Worm (Caenorhabditis elegans): Measurements from ENCODE around the gene clec-221.

clec-221 gene

DNA sequence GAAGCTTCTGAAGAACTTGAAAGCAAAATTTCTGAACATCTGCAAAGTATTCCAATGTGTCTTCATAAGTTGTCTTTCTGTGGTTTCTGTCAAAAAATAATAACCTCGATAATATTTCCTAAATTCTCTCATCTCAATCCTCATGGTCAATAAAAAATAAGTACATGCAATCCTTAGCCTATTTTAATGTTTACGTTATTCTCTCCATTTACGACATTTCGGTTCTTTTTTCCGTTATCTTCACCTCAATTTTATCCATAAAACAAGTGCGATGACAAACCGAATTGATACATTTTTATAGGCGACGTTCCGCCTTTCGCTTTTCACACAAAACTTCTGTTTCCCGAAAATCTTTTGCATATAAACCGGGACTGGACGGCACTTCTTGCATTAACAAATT is 4.7 kb downstream of the clec-221 start, which contains the start of gene col-153:
col-153 (plus strand) TSS at position 301 of the 400 bp plus-strand sequence.
- TF ChIP-seq snu-23 (GFP tag; optimal IDR thresholded peaks at IDR 0.05) (no peak), aly-2 (tag; optimal IDR thresholded peaks at IDR 0.05) (no peak), lin-13 (GFP tag; optimal IDR thresholded peaks at IDR 0.05) (no peak), Y116A8C.19 (tag; optimal IDR thresholded peaks at IDR 0.05; ENCODE audit: borderline replicate concordance) (no peak), swsn-7 (tag; optimal IDR thresholded peaks at IDR 0.05) (no peak), unc-130 (tag; optimal IDR thresholded peaks at IDR 0.05) (no peak), blmp-1 (tag; optimal IDR thresholded peaks at IDR 0.05) (peak; percentile 86), jun-1 (tag; optimal IDR thresholded peaks at IDR 0.05) (no peak)

DNA sequence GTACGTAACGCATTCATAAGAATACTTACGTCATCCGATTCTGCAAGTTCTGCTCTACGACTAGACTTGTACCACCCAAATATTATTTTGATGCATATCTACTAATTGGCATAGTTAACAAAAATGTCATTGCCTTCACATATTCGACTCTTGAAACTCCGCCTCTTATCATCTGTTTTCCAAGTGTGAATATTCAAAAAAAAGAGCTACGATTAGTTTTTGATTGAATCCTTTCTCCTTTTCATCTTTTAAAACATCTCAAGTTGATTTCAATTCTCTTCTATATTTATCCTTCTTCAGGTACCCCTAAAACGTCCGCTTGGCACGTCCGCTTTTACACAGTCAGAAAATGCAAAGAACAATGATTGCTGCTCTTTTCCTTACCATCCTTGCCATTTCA is 6.3 kb downstream of the clec-221 start, which contains the start of gene F17C11.2:
F17C11.2 (plus strand) TSS at position 301 of the 400 bp plus-strand sequence.
- no peak for TF ChIP-seq hpl-2 (GFP tag; optimal IDR thresholded peaks at IDR 0.05)
- no peak for TF ChIP-seq efl-1 (optimal IDR thresholded peaks at IDR 0.05)
- TF ChIP-seq efl-1 (GFP tag; optimal IDR thresholded peaks at IDR 0.05 in 1 of 2), result peak in 1 of 2 experiments; percentile 3

DNA sequence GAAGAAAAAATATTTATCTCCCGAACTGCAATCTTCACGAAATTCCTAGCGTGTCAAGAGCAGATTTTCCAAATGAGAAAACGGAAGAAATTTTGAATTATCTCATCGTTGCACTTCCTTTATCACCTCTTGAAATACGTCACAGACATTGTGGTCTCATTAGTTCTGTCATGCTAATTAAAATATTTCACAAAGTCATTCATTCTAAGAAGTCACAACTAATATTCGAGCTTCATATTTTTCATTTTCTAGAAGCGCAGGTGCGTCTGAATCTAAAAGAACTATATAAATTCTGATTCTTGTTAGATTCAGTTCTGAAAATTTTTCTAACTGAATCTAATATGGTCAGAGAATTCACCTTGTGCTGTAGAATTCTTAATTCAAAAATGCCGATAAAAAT is 7.0 kb downstream of the clec-221 start:
- no peak for TF ChIP-seq rnt-1 (tag; optimal IDR thresholded peaks at IDR 0.05)
- no peak for TF ChIP-seq zag-1 (tag; optimal IDR thresholded peaks at IDR 0.05)
- peak; percentile 55 for TF ChIP-seq nhr-71 (tag; optimal IDR thresholded peaks at IDR 0.05)
- peak; percentile 67 for TF ChIP-seq ceh-8 (GFP tag; optimal IDR thresholded peaks at IDR 0.05)
- no peak for TF ChIP-seq aha-1 (tag; optimal IDR thresholded peaks at IDR 0.05)
- peak; percentile 33 for TF ChIP-seq fkh-10 (GFP tag; optimal IDR thresholded peaks at IDR 0.05)
- peak; percentile 64 for TF ChIP-seq fkh-8 (tag; optimal IDR thresholded peaks at IDR 0.05)
- TF ChIP-seq nhr-47 (tag; optimal IDR thresholded peaks at IDR 0.05), result peak; percentile 38
- no peak for TF ChIP-seq nhr-19 (GFP tag; conservative IDR thresholded peaks at IDR 0.05)

DNA sequence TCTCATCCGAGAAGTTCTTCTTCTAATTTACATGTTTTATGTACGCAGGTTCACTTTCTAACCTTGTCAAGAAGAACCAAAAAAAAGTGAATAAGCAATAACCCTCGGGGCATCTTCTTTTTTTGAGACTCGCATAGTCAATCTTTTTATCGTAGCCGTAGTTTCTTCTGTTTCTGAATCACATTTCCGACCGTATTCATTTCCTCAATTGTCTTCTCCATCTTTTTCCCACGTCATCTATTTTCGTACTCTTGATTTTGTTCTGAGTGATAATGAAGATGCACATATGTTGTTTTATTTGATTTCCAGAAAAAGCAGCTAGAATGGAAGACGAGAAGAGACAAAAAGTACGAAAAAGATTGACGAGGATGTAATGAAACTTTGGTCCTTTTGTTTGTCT is 9.3 kb downstream of the clec-221 start:
- TF ChIP-seq dpl-1 (GFP tag; optimal IDR thresholded peaks at IDR 0.05), result no peak
- peak; percentile 57 for TF ChIP-seq lin-14 (GFP tag; optimal IDR thresholded peaks at IDR 0.05)
- TF ChIP-seq nhr-237 (tag; optimal IDR thresholded peaks at IDR 0.05), result no peak
- no peak for TF ChIP-seq irx-1 (tag; optimal IDR thresholded peaks at IDR 0.05)
- no peak for TF ChIP-seq mdl-1 (tag; optimal IDR thresholded peaks at IDR 0.05)
- no peak for TF ChIP-seq nhr-19 (GFP tag; conservative IDR thresholded peaks at IDR 0.05)
- TF ChIP-seq ceh-90 (tag; optimal IDR thresholded peaks at IDR 0.05), result no peak
- no peak for TF ChIP-seq elt-2 (tag; optimal IDR thresholded peaks at IDR 0.05)
- no peak for TF ChIP-seq vab-15 (tag; optimal IDR thresholded peaks at IDR 0.05)
- TF ChIP-seq dsc-1 (tag; optimal IDR thresholded peaks at IDR 0.05), result no peak
- TF ChIP-seq nhr-85 (tag), result no peak
- TF ChIP-seq isw-1 (GFP tag; IDR thresholded peaks at IDR 0.05), result no peak
- no peak for TF ChIP-seq nhr-12 (tag; optimal IDR thresholded peaks at IDR 0.05)
- TF ChIP-seq aly-2 (tag; optimal IDR thresholded peaks at IDR 0.05), result no peak
- TF ChIP-seq efl-3 (GFP tag; optimal IDR thresholded peaks at IDR 0.05), result no peak
- no peak for TF ChIP-seq C04F5.9 (tag; optimal IDR thresholded peaks at IDR 0.05)
- TF ChIP-seq snpc-4 (tag; optimal IDR thresholded peaks at IDR 0.05), result no peak
- no peak for TF ChIP-seq nhr-84 (tag; optimal IDR thresholded peaks at IDR 0.05)
- no peak for TF ChIP-seq ceh-63 (GFP tag; optimal IDR thresholded peaks at IDR 0.05)
- no peak for TF ChIP-seq pqm-1 (tag; optimal IDR thresholded peaks at IDR 0.05)
- TF ChIP-seq nhr-90 (tag; optimal IDR thresholded peaks at IDR 0.05; ENCODE audit: poor library complexity), result no peak
- no peak for TF ChIP-seq hlh-17 (GFP tag; optimal IDR thresholded peaks at IDR 0.05; ENCODE audit: borderline replicate concordance)
- peak in 1 of 2 experiments; percentile 24 for TF ChIP-seq lsy-2 (tag; optimal IDR thresholded peaks at IDR 0.05)
- TF ChIP-seq grh-1 (GFP tag; IDR thresholded peaks at IDR 0.05), result no peak
- peak; percentile 82 for TF ChIP-seq fkh-10 (GFP tag; optimal IDR thresholded peaks at IDR 0.05)
- no peak for TF ChIP-seq C34B4.2 (tag; optimal IDR thresholded peaks at IDR 0.05)
- no peak for TF ChIP-seq sptf-1 (tag; optimal IDR thresholded peaks at IDR 0.05)
- TF ChIP-seq pag-3 (tag; optimal IDR thresholded peaks at IDR 0.05; ENCODE audit: borderline replicate concordance, insufficient read depth), result no peak
- no peak for TF ChIP-seq unc-62 (GFP tag; optimal IDR thresholded peaks at IDR 0.05)
- no peak for TF ChIP-seq efl-1 (optimal IDR thresholded peaks at IDR 0.05)
- TF ChIP-seq efl-1 (GFP tag; optimal IDR thresholded peaks at IDR 0.05 in 1 of 2), result no peak
- TF ChIP-seq unc-98 (GFP tag; IDR thresholded peaks at IDR 0.05), result no peak
- TF ChIP-seq fkh-8 (tag; optimal IDR thresholded peaks at IDR 0.05), result no peak
- no peak for TF ChIP-seq ztf-4 (tag; optimal IDR thresholded peaks at IDR 0.05)

Measured in whole organism, L1 larva.